Fruit fly (Drosophila melanogaster) whole organism, embryonic: ENCODE data around the gene MED25.

Experiments used
- Aef1 ChIP-seq: fragments of 200-800 bp; sonication (Bioruptor generic); IDR thresholded peaks from 3 replicates; pipeline ENCODE4 v1.3.6; 2022; ENCODE audit warnings: missing biosample characterization, missing genetic modification characterization
- Antp ChIP-seq: fragments of 200-800 bp; sonication (Bioruptor generic); optimal IDR thresholded peaks from 3 replicates; lab custom pipeline; 2016; ENCODE audit warnings: missing biosample characterization, missing genetic modification characterization
- CG10431 ChIP-seq: fragments of 200-800 bp; sonication (Bioruptor generic); optimal IDR thresholded peaks from 3 replicates; lab custom pipeline; 2018; ENCODE audit warnings: missing biosample characterization, mild to moderate bottlenecking, missing genetic modification characterization
- CG11504 ChIP-seq: fragments of 200-800 bp; sonication (Bioruptor generic); optimal IDR thresholded peaks from 3 replicates; lab custom pipeline; 2019; ENCODE audit warnings: missing biosample characterization, mild to moderate bottlenecking, missing genetic modification characterization, moderate library complexity
- CG12744 ChIP-seq: fragments of 200-800 bp; sonication (Bioruptor generic); optimal IDR thresholded peaks from 2 replicates; lab custom pipeline; 2016; ENCODE audit warnings: missing biosample characterization, missing genetic modification characterization
- CG13624 ChIP-seq: fragments of 200-800 bp; sonication (Bioruptor generic); optimal IDR thresholded peaks from 2 replicates; lab custom pipeline; 2016; ENCODE audit warnings: missing biosample characterization, missing genetic modification characterization
- CG15479 ChIP-seq: fragments of 200-800 bp; sonication (Bioruptor generic); optimal IDR thresholded peaks from 3 replicates; lab custom pipeline; 2019; ENCODE audit warnings: missing biosample characterization, mild to moderate bottlenecking, missing genetic modification characterization, moderate library complexity
- CG15696 ChIP-seq: fragments of 200-800 bp; sonication (Bioruptor generic); optimal IDR thresholded peaks from 2 replicates; lab custom pipeline; 2019; ENCODE audit warnings: missing biosample characterization, mild to moderate bottlenecking, missing genetic modification characterization, moderate library complexity
- CG18262 ChIP-seq: fragments of 200-800 bp; optimal IDR thresholded peaks from 3 replicates; lab custom pipeline; 2019; ENCODE audit warnings: missing biosample characterization, mild to moderate bottlenecking, missing genetic modification characterization, moderate library complexity
- CG34376 ChIP-seq: fragments of 200-800 bp; sonication (Bioruptor generic); optimal IDR thresholded peaks from 2 replicates; lab custom pipeline; 2018; ENCODE audit warnings: missing biosample characterization, mild to moderate bottlenecking, missing genetic modification characterization
- CG4707 ChIP-seq: fragments of 200-800 bp; sonication (Bioruptor generic); optimal IDR thresholded peaks from 2 replicates; lab custom pipeline; 2018; ENCODE audit warnings: missing biosample characterization, mild to moderate bottlenecking, missing genetic modification characterization, moderate library complexity
- CG4820 ChIP-seq: fragments of 200-800 bp; sonication (Bioruptor generic); optimal IDR thresholded peaks from 3 replicates; lab custom pipeline; 2016; ENCODE audit warnings: missing biosample characterization, missing genetic modification characterization
- CG6175 ChIP-seq: fragments of 200-800 bp; sonication (Bioruptor generic); IDR thresholded peaks from 3 replicates; pipeline ENCODE4 v1.3.6; 2022; ENCODE audit warnings: missing biosample characterization, missing genetic modification characterization
- CG6854 ChIP-seq: fragments of 200-800 bp; sonication (Bioruptor generic); optimal IDR thresholded peaks from 3 replicates; lab custom pipeline; 2017; ENCODE audit warnings: missing biosample characterization, mild to moderate bottlenecking, missing genetic modification characterization
- CG7745 ChIP-seq: fragments of 200-800 bp; sonication (Bioruptor generic); optimal IDR thresholded peaks from 2 replicates; lab custom pipeline; 2018; ENCODE audit warnings: missing biosample characterization, mild to moderate bottlenecking, missing genetic modification characterization, moderate library complexity
- CG7928 ChIP-seq: fragments of 200-800 bp; sonication (Bioruptor generic); optimal IDR thresholded peaks from 2 replicates; lab custom pipeline; 2017; ENCODE audit warnings: missing biosample characterization, mild to moderate bottlenecking, missing genetic modification characterization
- CG7963 ChIP-seq: fragments of 200-800 bp; sonication (Bioruptor generic); IDR thresholded peaks from 3 replicates; pipeline ENCODE4 v1.3.6; 2022; ENCODE audit warnings: missing biosample characterization, missing genetic modification characterization; ENCODE audit not compliant: partially characterized antibody
- CG8388 ChIP-seq: fragments of 200-800 bp; sonication (Bioruptor generic); optimal IDR thresholded peaks from 2 replicates; lab custom pipeline; 2019; ENCODE audit warnings: missing biosample characterization, mild to moderate bottlenecking, missing genetic modification characterization, moderate library complexity
- CoRest ChIP-seq: fragments of 200-800 bp; sonication (Bioruptor generic); optimal IDR thresholded peaks from 3 replicates; lab custom pipeline; 2018; ENCODE audit warnings: missing biosample characterization, mild to moderate bottlenecking, missing genetic modification characterization, moderate library complexity
- Dad ChIP-seq: fragments of 200-800 bp; sonication (Bioruptor generic); optimal IDR thresholded peaks from 3 replicates; lab custom pipeline; 2016; ENCODE audit warnings: missing biosample characterization, missing genetic modification characterization
- Dbx ChIP-seq: fragments of 200-800 bp; sonication (Bioruptor generic); IDR thresholded peaks from 3 replicates; pipeline ENCODE4 v1.3.6; 2022; ENCODE audit warnings: missing biosample characterization, missing genetic modification characterization
- Ets97D ChIP-seq: fragments of 200-800 bp; sonication (Bioruptor generic); optimal IDR thresholded peaks from 3 replicates; lab custom pipeline; 2016; ENCODE audit warnings: missing biosample characterization, missing genetic modification characterization
- Jarid2 ChIP-seq: fragments of 200-800 bp; sonication (Bioruptor generic); optimal IDR thresholded peaks from 3 replicates; lab custom pipeline; 2017; ENCODE audit warnings: mild to moderate bottlenecking, missing biosample characterization, missing genetic modification reagents, missing genetic modification characterization
- Lhr ChIP-seq: fragments of 200-800 bp; sonication (Bioruptor generic); optimal IDR thresholded peaks from 3 replicates; lab custom pipeline; 2017; ENCODE audit warnings: mild to moderate bottlenecking, missing biosample characterization, missing genetic modification reagents, missing genetic modification characterization
- Mad ChIP-seq: fragments of 200-800 bp; sonication (Bioruptor generic); optimal IDR thresholded peaks from 2 replicates; lab custom pipeline; 2016; ENCODE audit warnings: missing biosample characterization, missing genetic modification characterization
- Med ChIP-seq: fragments of 200-800 bp; sonication (Bioruptor generic); peaks from one replicate; lab custom pipeline; 2016; ENCODE audit warnings: missing biosample characterization, missing genetic modification characterization, mild to moderate bottlenecking, inconsistent platforms, moderate library complexity
- Nf-YA ChIP-seq: fragments of 200-800 bp; sonication (Bioruptor generic); IDR thresholded peaks from 2 replicates; pipeline ENCODE4 v1.3.6; 2022; ENCODE audit warnings: missing biosample characterization, missing genetic modification characterization
- Poxn ChIP-seq: fragments of 200-800 bp; sonication (Bioruptor generic); IDR thresholded peaks from 2 replicates; pipeline ENCODE4 v1.3.6; 2022; ENCODE audit warnings: missing biosample characterization, missing genetic modification characterization
- Trl ChIP-seq, 3 experiments: fragments of >200 bp in 2 of 3; fragments of 200-800 bp in 1 of 3; sonication (Bioruptor generic) in 1 of 3; optimal IDR thresholded peaks; 2 replicates in 1 of 3; 3 replicates in 2 of 3; lab custom pipeline; 2016 to 2017; ENCODE audit warnings: missing biosample characterization in 1 of 3, missing genetic modification characterization in 1 of 3
- Xrp1 ChIP-seq: fragments of 200-800 bp; sonication (Bioruptor generic); IDR thresholded peaks from 2 replicates; pipeline ENCODE4 v1.3.6; 2022; ENCODE audit warnings: missing biosample characterization, missing genetic modification characterization
- bab2 ChIP-seq: fragments of 200-800 bp; sonication (Bioruptor generic); optimal IDR thresholded peaks from 2 replicates; lab custom pipeline; 2016; ENCODE audit warnings: missing biosample characterization, missing genetic modification characterization
- bcd ChIP-seq: fragments of 200-800 bp; sonication (Bioruptor generic); optimal IDR thresholded peaks from 2 replicates; lab custom pipeline; 2017; ENCODE audit warnings: missing biosample characterization, mild to moderate bottlenecking, missing genetic modification characterization
- cad ChIP-seq: fragments of >200 bp; optimal IDR thresholded peaks from 2 replicates; lab custom pipeline; 2017; ENCODE audit warnings: missing biosample characterization, missing genetic modification characterization
- chm ChIP-seq: fragments of 200-800 bp; sonication (Bioruptor generic); IDR thresholded peaks from 2 replicates; pipeline ENCODE4 v1.3.6; 2022; ENCODE audit warnings: missing biosample characterization, missing genetic modification characterization
- ind ChIP-seq: fragments of 200-800 bp; sonication (Bioruptor generic); optimal IDR thresholded peaks from 3 replicates; lab custom pipeline; 2016; ENCODE audit warnings: missing biosample characterization, missing genetic modification characterization
- kah ChIP-seq: fragments of 200-800 bp; sonication (Bioruptor generic); optimal IDR thresholded peaks from 2 replicates; lab custom pipeline; 2018; ENCODE audit warnings: missing biosample characterization, mild to moderate bottlenecking, missing genetic modification characterization
- kay ChIP-seq: fragments of 200-800 bp; sonication (Bioruptor generic); optimal IDR thresholded peaks from 2 replicates; lab custom pipeline; 2016; ENCODE audit warnings: missing biosample characterization, missing genetic modification characterization
- org-1 ChIP-seq: fragments of 200-800 bp; sonication (Bioruptor generic); optimal IDR thresholded peaks from 2 replicates; lab custom pipeline; 2017; ENCODE audit warnings: missing biosample characterization, missing genetic modification characterization
- otp ChIP-seq: fragments of 200-800 bp; sonication (Bioruptor generic); IDR thresholded peaks from 3 replicates; pipeline ENCODE4, ENCODE4 v1.3.6; 2022; ENCODE audit warnings: missing biosample characterization, missing genetic modification characterization
- p53 ChIP-seq: fragments of 200-800 bp; sonication (Bioruptor generic); optimal IDR thresholded peaks from 2 replicates; lab custom pipeline; 2016; ENCODE audit warnings: missing biosample characterization, missing genetic modification characterization
- peb ChIP-seq: fragments of 200-800 bp; sonication (Bioruptor generic); IDR thresholded peaks from 2 replicates; pipeline ENCODE4 v1.3.6; 2022; ENCODE audit warnings: missing biosample characterization, missing genetic modification characterization
- pho ChIP-seq: fragments of 200-800 bp; sonication (Bioruptor generic); optimal IDR thresholded peaks from 2 replicates; lab custom pipeline; 2016; ENCODE audit warnings: missing biosample characterization, missing genetic modification characterization
- pros ChIP-seq: fragments of 200-800 bp; sonication (Bioruptor generic); optimal IDR thresholded peaks from 3 replicates; lab custom pipeline; 2019; ENCODE audit warnings: missing biosample characterization, mild to moderate bottlenecking, missing genetic modification characterization, moderate library complexity
- sc ChIP-seq, 3 experiments: fragments of >200 bp in 2 of 3; fragments of 200-800 bp in 1 of 3; sonication (Bioruptor generic) in 1 of 3; optimal IDR thresholded peaks; 2 replicates in 2 of 3; 3 replicates in 1 of 3; lab custom pipeline; 2017; ENCODE audit warnings: mild to moderate bottlenecking in 1 of 3, missing biosample characterization in 1 of 3, missing genetic modification characterization in 1 of 3, missing genetic modification reagents in 1 of 3
- sim ChIP-seq: fragments of 200-800 bp; sonication (Bioruptor generic); IDR thresholded peaks from 2 replicates; pipeline ENCODE4 v1.3.6; 2022; ENCODE audit warnings: missing biosample characterization, missing genetic modification characterization
- sr ChIP-seq: fragments of 200-800 bp; sonication (Bioruptor generic); IDR thresholded peaks from 3 replicates; pipeline ENCODE4 v1.3.6; 2022; ENCODE audit warnings: missing biosample characterization, missing genetic modification characterization
- tin ChIP-seq: fragments of 200-800 bp; sonication (Bioruptor generic); optimal IDR thresholded peaks from 3 replicates; lab custom pipeline; 2016; ENCODE audit warnings: missing biosample characterization, missing genetic modification characterization
- tna ChIP-seq: fragments of 200-800 bp; sonication (Bioruptor generic); IDR thresholded peaks from 2 replicates; pipeline ENCODE4 v1.3.6; 2022; ENCODE audit warnings: missing biosample characterization, missing genetic modification characterization; ENCODE audit not compliant: partially characterized antibody
- toy ChIP-seq: fragments of 200-800 bp; sonication (Bioruptor generic); IDR thresholded peaks from 2 replicates; pipeline ENCODE4 v1.3.6; 2022; ENCODE audit warnings: missing biosample characterization, missing genetic modification characterization
- trh ChIP-seq: fragments of 200-800 bp; sonication (Bioruptor generic); optimal IDR thresholded peaks from 2 replicates; lab custom pipeline; 2016; ENCODE audit warnings: missing biosample characterization, missing genetic modification characterization
- zen2 ChIP-seq: fragments of 200-800 bp; sonication (Bioruptor generic); IDR thresholded peaks from 3 replicates; pipeline ENCODE4 v1.3.6; 2022; ENCODE audit warnings: missing biosample characterization, missing genetic modification characterization; ENCODE audit not compliant: partially characterized antibody
- zf30C ChIP-seq: fragments of 200-800 bp; sonication (Bioruptor generic); optimal IDR thresholded peaks from 3 replicates; lab custom pipeline; 2018; ENCODE audit warnings: missing biosample characterization, mild to moderate bottlenecking, missing genetic modification characterization

MED25 gene

dm6 chr3R:20057501-20057900 lies 48.8 kb downstream of the MED25 start, which contains the start of gene mdlc (continued):
- TF ChIP-seq sr (GFP tag; lab: Robert Waterston, UW) (no peak), CG4707 (GFP tag; lab: Kevin White, UChicago) (no peak), ind (GFP tag; lab: Kevin White, UChicago) (peak; percentile 19), CG6175 (GFP tag; lab: Robert Waterston, UW) (no peak), Antp (no peak), CG11504 (peak; percentile 33), CG7928 (GFP tag; lab: Kevin White, UChicago) (no peak), pros (no peak), otp (GFP tag; lab: Robert Waterston, UW) (no peak), p53 (GFP tag; lab: Kevin White, UChicago) (no peak), CG7963 (no peak), kay (GFP tag; lab: Kevin White, UChicago) (no peak), CG13624 (no peak), sc (optimal IDR thresholded peaks at IDR 0.05; lab: Kevin White, UChicago) (no peak), sc (GFP tag; optimal IDR thresholded peaks at IDR 0.05; lab: Kevin White, UChicago) (no peak), Lhr (GFP tag; lab: Kevin White, UChicago) (no peak), zf30C (GFP tag; lab: Kevin White, UChicago) (no peak), Ets97D (GFP tag; lab: Kevin White, UChicago) (peak; percentile 8), CG10431 (GFP tag; lab: Kevin White, UChicago) (no peak), Med (GFP tag; lab: Kevin White, UChicago) (peak; percentile 63), CG8388 (no peak), CG6854 (GFP tag; lab: Kevin White, UChicago) (no peak), CG7745 (no peak), Jarid2 (GFP tag; lab: Kevin White, UChicago) (no peak), chm (GFP tag; lab: Robert Waterston, UW) (no peak), tna (GFP tag; lab: Robert Waterston, UW) (no peak), Nf-YA (GFP tag; lab: Robert Waterston, UW) (no peak), sim (no peak), org-1 (no peak), Trl (optimal IDR thresholded peaks at IDR 0.05; lab: Kevin White, UChicago) (no peak), Trl (GFP tag; optimal IDR thresholded peaks at IDR 0.05; lab: Kevin White, UChicago) (no peak), bab2 (GFP tag; lab: Kevin White, UChicago) (no peak), Dbx (GFP tag; lab: Robert Waterston, UW) (no peak), cad (GFP tag; lab: Kevin White, UChicago) (no peak), Aef1 (GFP tag; lab: Robert Waterston, UW) (no peak), CG12744 (no peak), CG18262 (tag; lab: Kevin White, UChicago) (no peak), Poxn (no peak), Xrp1 (GFP tag; lab: Robert Waterston, UW) (no peak), zen2 (no peak), trh (no peak), CoRest (tag; lab: Kevin White, UChicago) (peak; percentile 59), CG15696 (tag; lab: Kevin White, UChicago) (peak; percentile 4), Mad (GFP tag; lab: Kevin White, UChicago) (no peak), Dad (GFP tag; lab: Kevin White, UChicago) (no peak), CG15479 (GFP tag; lab: Kevin White, UChicago) (no peak), peb (GFP tag; lab: Robert Waterston, UW) (no peak), CG34376 (no peak), pho (GFP tag; lab: Kevin White, UChicago) (no peak), kah (GFP tag; lab: Kevin White, UChicago) (no peak), bcd (GFP tag; lab: Kevin White, UChicago) (no peak), toy (GFP tag; lab: Robert Waterston, UW) (no peak), CG4820 (GFP tag; lab: Kevin White, UChicago) (no peak), tin (GFP tag; lab: Kevin White, UChicago) (no peak)
